Worm (Caenorhabditis elegans) whole organism, young adult: ENCODE data around the gene C02F5.13.

Experiments
- B0019.2 ChIP-seq: fragments of 200-800 bp; sonication (Bioruptor generic); conservative IDR thresholded peaks from 2 replicates; pipeline ENCODE4 v1.3.6; 2022; ENCODE audit warnings: missing genetic modification reagents, missing genetic modification characterization, missing compliant biosample characterization
- C06A6.2 ChIP-seq: fragments of 200-800 bp; sonication (Bioruptor generic); conservative IDR thresholded peaks from 2 replicates; pipeline ENCODE4 v1.3.6; 2022; ENCODE audit warnings: missing genetic modification characterization, missing compliant biosample characterization
- D2030.7 ChIP-seq: fragments of 200-800 bp; sonication (Bioruptor generic); IDR thresholded peaks from 2 replicates; pipeline ENCODE4 v1.3.6; 2022; ENCODE audit warnings: missing genetic modification reagents, missing genetic modification characterization, missing compliant biosample characterization
- F52B5.7 ChIP-seq: sonication (generic microtip); optimal IDR thresholded peaks from 2 replicates; lab custom pipeline; 2016; ENCODE audit warnings: mild to moderate bottlenecking, missing genetic modification characterization, missing compliant biosample characterization
- F57A8.1 ChIP-seq: fragments of 200-800 bp; sonication (Bioruptor generic); optimal IDR thresholded peaks from 2 replicates; lab custom pipeline; 2018; ENCODE audit warnings: mild to moderate bottlenecking, missing genetic modification characterization, moderate library complexity, missing compliant biosample characterization
- K11D2.4 ChIP-seq: fragments of 200-800 bp; sonication (Bioruptor generic); IDR thresholded peaks from 2 replicates; pipeline ENCODE4 v1.3.6; 2022; ENCODE audit warnings: missing genetic modification reagents, missing genetic modification characterization, missing compliant biosample characterization
- Y53G8AR.9 ChIP-seq: fragments of 200-800 bp; sonication (Bioruptor generic); conservative IDR thresholded peaks from 2 replicates; pipeline ENCODE4 v1.3.6; 2022; ENCODE audit warnings: missing genetic modification reagents, missing genetic modification characterization, missing compliant biosample characterization
- Y56A3A.18 ChIP-seq: fragments of 200-800 bp; sonication (Bioruptor generic); IDR thresholded peaks from 2 replicates; pipeline ENCODE4 v1.3.6; 2022; ENCODE audit warnings: missing genetic modification reagents, missing genetic modification characterization, missing compliant biosample characterization
- Y67H2A.10 ChIP-seq: fragments of 200-800 bp; sonication (Bioruptor generic); conservative IDR thresholded peaks from 2 replicates; pipeline ENCODE4 v1.3.6; 2022; ENCODE audit warnings: missing genetic modification reagents, missing genetic modification characterization, missing compliant biosample characterization
- ZK185.1 ChIP-seq: sonication (generic microtip); optimal IDR thresholded peaks from 2 replicates; lab custom pipeline; 2016; ENCODE audit warnings: mild to moderate bottlenecking, missing genetic modification characterization, missing compliant biosample characterization; ENCODE audit not compliant: poor library complexity, severe bottlenecking
- akir-1 ChIP-seq: fragments of 200-800 bp; sonication (Bioruptor generic); optimal IDR thresholded peaks from 2 replicates; lab custom pipeline; 2018; ENCODE audit warnings: mild to moderate bottlenecking, missing genetic modification characterization, moderate library complexity, missing compliant biosample characterization
- ama-1 ChIP-seq, 3 experiments: fragments of 150-350 bp in 1 of 3; sonication (generic microtip) in 2 of 3; optimal IDR thresholded peaks; 2 replicates each; lab custom pipeline; 2014 to 2018; ENCODE audit warnings: missing biosample characterization in 2 of 3, missing genetic modification characterization in 2 of 3, missing genetic modification reagents in 2 of 3
- atf-7 ChIP-seq: sonication (generic microtip); optimal IDR thresholded peaks from 2 replicates; lab custom pipeline; 2017; ENCODE audit warnings: mild to moderate bottlenecking, missing genetic modification characterization, missing compliant biosample characterization
- attf-6 ChIP-seq: fragments of 200-800 bp; sonication (Bioruptor generic); IDR thresholded peaks from 2 replicates; pipeline ENCODE4 v1.3.6; 2022; ENCODE audit warnings: missing genetic modification reagents, missing genetic modification characterization, missing compliant biosample characterization
- ccch-3 ChIP-seq: fragments of 200-800 bp; sonication (Bioruptor generic); optimal IDR thresholded peaks from 2 replicates; lab custom pipeline; 2018; ENCODE audit warnings: mild to moderate bottlenecking, missing genetic modification characterization, missing compliant biosample characterization
- ceh-100 ChIP-seq: fragments of 200-800 bp; sonication (Bioruptor generic); IDR thresholded peaks from 2 replicates; pipeline ENCODE4 v1.3.6; 2022; ENCODE audit warnings: missing genetic modification reagents, missing genetic modification characterization, missing compliant biosample characterization
- ceh-27 ChIP-seq: fragments of 200-800 bp; sonication (Bioruptor generic); optimal IDR thresholded peaks from 2 replicates; lab custom pipeline; 2018; ENCODE audit warnings: mild to moderate bottlenecking, missing genetic modification characterization, moderate library complexity, missing compliant biosample characterization
- ceh-40 ChIP-seq: fragments of 200-800 bp; sonication (Bioruptor generic); IDR thresholded peaks from 2 replicates; pipeline ENCODE4 v1.3.6; 2022; ENCODE audit warnings: missing genetic modification characterization, missing compliant biosample characterization
- dox-1 ChIP-seq: fragments of 200-800 bp; sonication (Bioruptor generic); IDR thresholded peaks from 2 replicates; pipeline ENCODE4 v1.3.6; 2022; ENCODE audit warnings: missing genetic modification reagents, missing genetic modification characterization, missing compliant biosample characterization
- dpff-1 ChIP-seq: sonication (generic microtip); optimal IDR thresholded peaks from 2 replicates; lab custom pipeline; 2017; ENCODE audit warnings: mild to moderate bottlenecking, missing genetic modification characterization, missing compliant biosample characterization
- egl-44 ChIP-seq: fragments of 200-800 bp; sonication (Bioruptor generic); IDR thresholded peaks from 2 replicates; pipeline ENCODE4 v1.3.6; 2022; ENCODE audit warnings: missing genetic modification reagents, missing genetic modification characterization, missing compliant biosample characterization
- ekl-4 ChIP-seq: fragments of 200-800 bp; sonication (Bioruptor generic); IDR thresholded peaks from 2 replicates; pipeline ENCODE4 v1.3.6; 2022; ENCODE audit warnings: missing genetic modification reagents, missing genetic modification characterization, missing compliant biosample characterization
- ets-4 ChIP-seq: fragments of 200-800 bp; sonication (Bioruptor generic); optimal IDR thresholded peaks from 2 replicates; lab custom pipeline; 2018; ENCODE audit warnings: mild to moderate bottlenecking, missing genetic modification characterization, missing compliant biosample characterization
- fkh-3 ChIP-seq: sonication (generic microtip); optimal IDR thresholded peaks from 2 replicates; lab custom pipeline; 2016; ENCODE audit warnings: mild to moderate bottlenecking, missing genetic modification characterization, missing compliant biosample characterization
- hmg-20 ChIP-seq: fragments of 200-800 bp; sonication (Bioruptor generic); IDR thresholded peaks from 2 replicates; pipeline ENCODE4 v1.3.6; 2022; ENCODE audit warnings: missing genetic modification reagents, missing genetic modification characterization, missing compliant biosample characterization
- hrde-1 ChIP-seq: sonication (generic microtip); optimal IDR thresholded peaks from 2 replicates; lab custom pipeline; 2016; ENCODE audit warnings: missing genetic modification characterization, mild to moderate bottlenecking, missing compliant biosample characterization, moderate library complexity, missing genotype, missing genetic modification reagents, borderline replicate concordance
- lag-1 ChIP-seq: fragments of 200-800 bp; sonication (Bioruptor generic); IDR thresholded peaks from 2 replicates; pipeline ENCODE4 v1.3.6; 2022; ENCODE audit warnings: missing genetic modification reagents, missing genetic modification characterization, missing compliant biosample characterization
- lin-54 ChIP-seq: fragments of 200-800 bp; sonication (Bioruptor generic); optimal IDR thresholded peaks from 2 replicates; lab custom pipeline; 2018; ENCODE audit warnings: mild to moderate bottlenecking, missing genetic modification characterization, missing compliant biosample characterization
- lir-1 ChIP-seq: fragments of 200-800 bp; sonication (Bioruptor generic); conservative IDR thresholded peaks from 2 replicates; pipeline ENCODE4 v1.3.6; 2022; ENCODE audit warnings: missing genetic modification reagents, missing genetic modification characterization, missing compliant biosample characterization
- lsy-27 ChIP-seq: sonication (generic microtip); optimal IDR thresholded peaks from 2 replicates; lab custom pipeline; 2017; ENCODE audit warnings: missing genetic modification characterization, mild to moderate bottlenecking, missing compliant biosample characterization, antibody characterized with exemption, missing genotype, borderline replicate concordance; ENCODE audit not compliant: insufficient read depth
- madf-3 ChIP-seq: fragments of 200-800 bp; sonication (Bioruptor generic); IDR thresholded peaks from 2 replicates; pipeline ENCODE4 v1.3.6; 2022; ENCODE audit warnings: missing genetic modification reagents, missing genetic modification characterization, missing compliant biosample characterization
- madf-8 ChIP-seq: fragments of 200-800 bp; sonication (Bioruptor generic); conservative IDR thresholded peaks from 2 replicates; pipeline ENCODE4 v1.3.6; 2022; ENCODE audit warnings: missing genetic modification reagents, missing genetic modification characterization, missing compliant biosample characterization
- nfya-1 ChIP-seq: sonication (generic microtip); optimal IDR thresholded peaks from 2 replicates; lab custom pipeline; 2017; ENCODE audit warnings: antibody characterized with exemption, missing compliant biosample characterization, missing genetic modification characterization, borderline replicate concordance; ENCODE audit not compliant: insufficient read depth
- nhr-27 ChIP-seq: fragments of 200-800 bp; sonication (Bioruptor generic); optimal IDR thresholded peaks from 2 replicates; lab custom pipeline; 2018; ENCODE audit warnings: mild to moderate bottlenecking, missing genetic modification characterization, moderate library complexity, missing compliant biosample characterization
- rcor-1 ChIP-seq: fragments of 200-800 bp; sonication (Bioruptor generic); IDR thresholded peaks from 2 replicates; pipeline ENCODE4 v1.3.6; 2022; ENCODE audit warnings: missing genetic modification reagents, missing genetic modification characterization, missing compliant biosample characterization
- sdz-38 ChIP-seq: sonication (generic microtip); optimal IDR thresholded peaks from 2 replicates; lab custom pipeline; 2016; ENCODE audit warnings: missing genotype, missing genetic modification characterization, missing compliant biosample characterization
- sea-2 ChIP-seq: fragments of 200-800 bp; sonication (Bioruptor generic); IDR thresholded peaks from 2 replicates; pipeline ENCODE4 v1.3.6; 2022; ENCODE audit warnings: missing genetic modification characterization, missing compliant biosample characterization
- snpc-3.4 ChIP-seq: sonication (generic microtip); optimal IDR thresholded peaks from 2 replicates; lab custom pipeline; 2017; ENCODE audit warnings: missing genetic modification characterization, mild to moderate bottlenecking, missing compliant biosample characterization, antibody characterized with exemption, moderate library complexity, missing genotype, missing genetic modification reagents
- somi-1 ChIP-seq: fragments of 200-800 bp; sonication (Bioruptor generic); optimal IDR thresholded peaks from 2 replicates; lab custom pipeline; 2018; ENCODE audit warnings: mild to moderate bottlenecking, missing genetic modification characterization, missing compliant biosample characterization
- sptf-2 ChIP-seq: fragments of 200-800 bp; sonication (Bioruptor generic); optimal IDR thresholded peaks from 2 replicates; lab custom pipeline; 2018; ENCODE audit warnings: mild to moderate bottlenecking, missing genetic modification characterization, missing compliant biosample characterization
- tbp1 ChIP-seq: fragments of 200-800 bp; sonication (Bioruptor generic); optimal IDR thresholded peaks from 2 replicates; lab custom pipeline; 2018; ENCODE audit warnings: mild to moderate bottlenecking, missing genetic modification characterization, missing compliant biosample characterization
- zim-3 ChIP-seq: sonication (generic microtip); optimal IDR thresholded peaks from 2 replicates; lab custom pipeline; 2017; ENCODE audit warnings: mild to moderate bottlenecking, missing genetic modification characterization, moderate library complexity, missing compliant biosample characterization
- ztf-18 ChIP-seq: sonication (generic microtip); optimal IDR thresholded peaks from 2 replicates; lab custom pipeline; 2016; ENCODE audit warnings: missing genotype, mild to moderate bottlenecking, missing genetic modification characterization, missing compliant biosample characterization
- ztf-22 ChIP-seq: fragments of 200-800 bp; sonication (Bioruptor generic); optimal IDR thresholded peaks from 2 replicates; lab custom pipeline; 2018; ENCODE audit warnings: mild to moderate bottlenecking, missing genetic modification characterization, moderate library complexity, missing compliant biosample characterization
- ztf-25 ChIP-seq: fragments of 200-800 bp; sonication (Bioruptor generic); IDR thresholded peaks from 2 replicates; pipeline ENCODE4 v1.3.6; 2022; ENCODE audit warnings: missing genetic modification reagents, missing genetic modification characterization, missing compliant biosample characterization
- ztf-26 ChIP-seq: sonication (generic microtip); optimal IDR thresholded peaks from 2 replicates; lab custom pipeline; 2017; ENCODE audit warnings: missing genetic modification characterization, missing compliant biosample characterization
- ztf-28 ChIP-seq: fragments of 200-800 bp; sonication (Bioruptor generic); IDR thresholded peaks from 2 replicates; pipeline ENCODE4 v1.3.6; 2022; ENCODE audit warnings: missing genetic modification reagents, missing genetic modification characterization, missing compliant biosample characterization
- ztf-3 ChIP-seq: fragments of 200-800 bp; sonication (Bioruptor generic); optimal IDR thresholded peaks from 2 replicates; lab custom pipeline; 2018; ENCODE audit warnings: mild to moderate bottlenecking, missing genetic modification characterization, missing compliant biosample characterization

C02F5.13 gene

ce11 chrIII:8227511-8227910 lies 19.6 kb upstream of the C02F5.13 start, which contains the start of gene fbxl-1 (continued):
- TF ChIP-seq lir-1 (peak; percentile 82), nhr-27 (tag; lab: Kevin White, UChicago) (no peak), ztf-28 (GFP tag; lab: Robert Waterston, UW) (no peak), akir-1 (GFP tag; lab: Kevin White, UChicago) (no peak), madf-8 (GFP tag; lab: Robert Waterston, UW) (no peak), C06A6.2 (GFP tag; lab: Robert Waterston, UW) (peak; percentile 53; the same call in 1 of the 2 replicates), sptf-2 (GFP tag; lab: Kevin White, UChicago) (no peak), lsy-27 (tag; lab: Kevin White, UChicago) (no peak), snpc-3.4 (tag; lab: Kevin White, UChicago) (no peak), ets-4 (GFP tag; lab: Kevin White, UChicago) (peak; percentile 65), egl-44 (peak; percentile 58; the same call in 1 of the 2 replicates), F57A8.1 (GFP tag; lab: Kevin White, UChicago) (no peak), fkh-3 (tag; lab: Kevin White, UChicago) (no peak), sea-2 (GFP tag; lab: Robert Waterston, UW) (no peak), attf-6 (GFP tag; lab: Robert Waterston, UW) (no peak), hmg-20 (0 out of 2 replicates have a peak, but pooled peaks have one; percentile 32), F52B5.7 (tag; lab: Kevin White, UChicago) (no peak), lin-54 (GFP tag; lab: Kevin White, UChicago) (peak; percentile 55), ceh-27 (GFP tag; lab: Kevin White, UChicago) (peak; percentile 61), rcor-1 (GFP tag; lab: Robert Waterston, UW) (peak; percentile 42; the same call in 1 of the 2 replicates), atf-7 (peak; percentile 16), somi-1 (GFP tag; lab: Kevin White, UChicago) (peak; percentile 63), lag-1 (GFP tag; lab: Robert Waterston, UW) (no peak), ztf-18 (tag; lab: Kevin White, UChicago) (peak; percentile 45), Y67H2A.10 (GFP tag; lab: Robert Waterston, UW) (peak; percentile 44; the same call in 1 of the 2 replicates), zim-3 (tag; lab: Kevin White, UChicago) (no peak), sdz-38 (tag; lab: Kevin White, UChicago) (no peak), hrde-1 (tag; lab: Kevin White, UChicago) (no peak), ceh-100 (GFP tag; lab: Robert Waterston, UW) (peak; percentile 42), ztf-3 (GFP tag; lab: Kevin White, UChicago) (no peak), ekl-4 (GFP tag; lab: Robert Waterston, UW) (peak; percentile 49; the same call in 1 of the 2 replicates), B0019.2 (GFP tag; lab: Robert Waterston, UW) (no peak), ztf-26 (tag; lab: Kevin White, UChicago) (peak; percentile 34), ztf-22 (GFP tag; lab: Kevin White, UChicago) (peak; percentile 35), Y53G8AR.9 (GFP tag; lab: Robert Waterston, UW) (no peak), ztf-25 (GFP tag; lab: Robert Waterston, UW) (no peak), ccch-3 (no peak), ceh-40 (GFP tag; lab: Robert Waterston, UW) (no peak), D2030.7 (GFP tag; lab: Robert Waterston, UW) (no peak), Y56A3A.18 (GFP tag; lab: Robert Waterston, UW) (no peak), ZK185.1 (tag; lab: Kevin White, UChicago) (peak; percentile 41), tbp1 (GFP tag; lab: Kevin White, UChicago) (peak; percentile 53), madf-3 (no peak), ama-1 (optimal IDR thresholded peaks at IDR 0.05; lab: Kevin White, UChicago) (no peak), ama-1 (GFP tag; optimal IDR thresholded peaks at IDR 0.05; lab: Kevin White, UChicago) (no peak), dox-1 (GFP tag; lab: Robert Waterston, UW) (peak; percentile 83), nfya-1 (tag; lab: Kevin White, UChicago) (no peak), dpff-1 (tag; lab: Kevin White, UChicago) (no peak), K11D2.4 (peak; percentile 77; the same call in 1 of the 2 replicates)
